Worm (Caenorhabditis elegans) whole organism, late embryonic: ENCODE results near the gene Y43F4A.4.

Experiments
- F13H6.1 ChIP-seq: sonication (generic microtip); optimal IDR thresholded peaks from 2 replicates; lab custom pipeline; 2016; ENCODE audit warnings: missing genetic modification characterization, missing compliant biosample characterization
- K02D7.2 ChIP-seq: sonication (generic microtip); optimal IDR thresholded peaks from 2 replicates; lab custom pipeline; 2017; ENCODE audit warnings: mild to moderate bottlenecking, missing genetic modification characterization, missing compliant biosample characterization
- T23F11.4 ChIP-seq: fragments of 200-800 bp; sonication (Bioruptor generic); optimal IDR thresholded peaks from 2 replicates; lab custom pipeline; 2018; ENCODE audit warnings: mild to moderate bottlenecking, missing genetic modification characterization, missing compliant biosample characterization
- Y22D7AL.16 ChIP-seq: sonication (generic microtip); optimal IDR thresholded peaks from 2 replicates; lab custom pipeline; 2016; ENCODE audit warnings: missing genetic modification characterization, missing compliant biosample characterization
- ahr-1 ChIP-seq: sonication (generic microtip); optimal IDR thresholded peaks from 2 replicates; lab custom pipeline; 2016; ENCODE audit warnings: missing genetic modification characterization, missing compliant biosample characterization
- ceh-19 ChIP-seq: fragments of 200-800 bp; sonication (Bioruptor generic); optimal IDR thresholded peaks from 2 replicates; lab custom pipeline; 2018; ENCODE audit warnings: mild to moderate bottlenecking, missing genetic modification characterization, missing compliant biosample characterization
- ceh-2 ChIP-seq: sonication (generic microtip); optimal IDR thresholded peaks from 2 replicates; lab custom pipeline; 2016; ENCODE audit warnings: missing genotype, missing genetic modification characterization, missing compliant biosample characterization
- ceh-22 ChIP-seq: sonication (generic microtip); optimal IDR thresholded peaks from 2 replicates; lab custom pipeline; 2017; ENCODE audit warnings: missing biosample characterization, missing genetic modification characterization
- ceh-24 ChIP-seq: sonication (generic microtip); optimal IDR thresholded peaks from 2 replicates; lab custom pipeline; 2016; ENCODE audit warnings: mild to moderate bottlenecking, missing genetic modification characterization, missing compliant biosample characterization
- ceh-30 ChIP-seq: fragments of 150-350 bp; optimal IDR thresholded peaks from 2 replicates; lab custom pipeline; 2014; ENCODE audit warnings: missing biosample characterization, missing genetic modification characterization
- ceh-31 ChIP-seq: sonication (generic microtip); optimal IDR thresholded peaks from 2 replicates; lab custom pipeline; 2016; ENCODE audit warnings: missing genetic modification characterization, missing compliant biosample characterization
- ceh-34 ChIP-seq: sonication (generic microtip); optimal IDR thresholded peaks from 2 replicates; lab custom pipeline; 2016; ENCODE audit warnings: mild to moderate bottlenecking, missing genetic modification characterization, missing compliant biosample characterization
- che-1 ChIP-seq: sonication (generic microtip); optimal IDR thresholded peaks from 2 replicates; lab custom pipeline; 2016; ENCODE audit warnings: mild to moderate bottlenecking, missing genetic modification characterization, missing compliant biosample characterization
- dmd-4 ChIP-seq: sonication (generic microtip); optimal IDR thresholded peaks from 2 replicates; lab custom pipeline; 2016; ENCODE audit warnings: borderline replicate concordance, missing genetic modification characterization, missing compliant biosample characterization
- dve-1 ChIP-seq: sonication (generic microtip); optimal IDR thresholded peaks from 2 replicates; lab custom pipeline; 2017; ENCODE audit warnings: antibody characterized with exemption, mild to moderate bottlenecking, missing genetic modification characterization, missing compliant biosample characterization
- elt-4 ChIP-seq: sonication (generic microtip); optimal IDR thresholded peaks from 2 replicates; lab custom pipeline; 2016; ENCODE audit warnings: missing genetic modification characterization, missing compliant biosample characterization
- fax-1 ChIP-seq: sonication (generic microtip); optimal IDR thresholded peaks from 2 replicates; lab custom pipeline; 2016; ENCODE audit warnings: missing genotype, missing genetic modification characterization, missing compliant biosample characterization
- fkh-10 ChIP-seq: fragments of 150-350 bp; optimal IDR thresholded peaks from 2 replicates; lab custom pipeline; 2014; ENCODE audit warnings: missing biosample characterization, missing genetic modification reagents, missing genetic modification characterization
- fkh-6 ChIP-seq: sonication (generic microtip); optimal IDR thresholded peaks from 2 replicates; lab custom pipeline; 2016; ENCODE audit warnings: missing genetic modification characterization, missing compliant biosample characterization
- gmeb-2 ChIP-seq: sonication (generic microtip); optimal IDR thresholded peaks from 2 replicates; lab custom pipeline; 2016; ENCODE audit warnings: missing genetic modification characterization, inconsistent platforms, missing compliant biosample characterization
- hlh-13 ChIP-seq: fragments of 200-800 bp; sonication (Bioruptor generic); optimal IDR thresholded peaks from 2 replicates; lab custom pipeline; 2018; ENCODE audit warnings: mild to moderate bottlenecking, missing genetic modification characterization, missing compliant biosample characterization
- hlh-6 ChIP-seq: sonication (generic microtip); optimal IDR thresholded peaks from 2 replicates; lab custom pipeline; 2016; ENCODE audit warnings: missing genotype, missing genetic modification characterization, missing compliant biosample characterization
- hlh-8 ChIP-seq: sonication (generic microtip); optimal IDR thresholded peaks from 2 replicates; lab custom pipeline; 2016; ENCODE audit warnings: missing genotype, missing genetic modification characterization, missing compliant biosample characterization
- lim-6 ChIP-seq: sonication (generic microtip); optimal IDR thresholded peaks from 2 replicates; lab custom pipeline; 2016; ENCODE audit warnings: missing genetic modification characterization, missing compliant biosample characterization
- madf-2 ChIP-seq: sonication (generic microtip); optimal IDR thresholded peaks from 2 replicates; lab custom pipeline; 2017; ENCODE audit warnings: missing genetic modification characterization, missing compliant biosample characterization
- nfya-1 ChIP-seq: sonication (generic microtip); optimal IDR thresholded peaks from 2 replicates; lab custom pipeline; 2017; ENCODE audit warnings: missing genetic modification characterization, mild to moderate bottlenecking, missing compliant biosample characterization, antibody characterized with exemption, moderate library complexity
- nhr-11 ChIP-seq: fragments of 150-350 bp; optimal IDR thresholded peaks from 2 replicates; lab custom pipeline; 2014; ENCODE audit warnings: missing biosample characterization, missing genetic modification characterization
- npax-4 ChIP-seq: sonication (generic microtip); optimal IDR thresholded peaks from 2 replicates; lab custom pipeline; 2016; ENCODE audit warnings: missing genetic modification characterization, missing compliant biosample characterization
- odd-2 ChIP-seq: sonication (generic microtip); optimal IDR thresholded peaks from 2 replicates; lab custom pipeline; 2017; ENCODE audit warnings: antibody characterized with exemption, mild to moderate bottlenecking, missing genetic modification characterization, missing compliant biosample characterization
- pag-3 ChIP-seq: sonication (generic microtip); optimal IDR thresholded peaks from 2 replicates; lab custom pipeline; 2016; ENCODE audit warnings: missing compliant biosample characterization, missing genetic modification characterization, borderline replicate concordance
- pha-2 ChIP-seq: sonication (generic microtip); optimal IDR thresholded peaks from 2 replicates; lab custom pipeline; 2017; ENCODE audit warnings: mild to moderate bottlenecking, missing genetic modification characterization, missing compliant biosample characterization
- pqm-1 ChIP-seq: sonication (generic microtip); optimal IDR thresholded peaks from 2 replicates; lab custom pipeline; 2016; ENCODE audit warnings: missing genetic modification characterization, missing compliant biosample characterization
- pros-1 ChIP-seq: fragments of 150-350 bp; optimal IDR thresholded peaks from 2 replicates; lab custom pipeline; 2014; ENCODE audit warnings: missing biosample characterization, missing genetic modification reagents, missing genetic modification characterization
- ref-2 ChIP-seq: sonication (generic microtip); optimal IDR thresholded peaks from 2 replicates; lab custom pipeline; 2016; ENCODE audit warnings: missing genetic modification characterization, missing compliant biosample characterization
- sox-4 ChIP-seq: sonication (generic microtip); optimal IDR thresholded peaks from 2 replicates; lab custom pipeline; 2017; ENCODE audit warnings: mild to moderate bottlenecking, missing genetic modification characterization, inconsistent platforms, missing compliant biosample characterization
- syd-9 ChIP-seq: sonication (generic microtip); optimal IDR thresholded peaks from 2 replicates; lab custom pipeline; 2016; ENCODE audit warnings: mild to moderate bottlenecking, missing genetic modification characterization, moderate library complexity, missing compliant biosample characterization
- ttx-3 ChIP-seq: sonication (generic microtip); optimal IDR thresholded peaks from 2 replicates; lab custom pipeline; 2016; ENCODE audit warnings: missing genetic modification reagents, missing genetic modification characterization, missing compliant biosample characterization
- unc-3 ChIP-seq, 2 experiments: fragments of 200-800 bp in 1 of 2; sonication (Bioruptor generic) in 1 of 2; sonication (generic microtip) in 1 of 2; conservative IDR thresholded peaks in 1 of 2; optimal IDR thresholded peaks in 1 of 2; 2 replicates each; pipeline versions ENCODE4 v1.3.6 to Lab custom; 2016 to 2022; ENCODE audit warnings: missing compliant biosample characterization in 2 of 2, missing genetic modification characterization in 2 of 2, missing genetic modification reagents in 1 of 2
- unc-42 ChIP-seq: sonication (generic microtip); optimal IDR thresholded peaks from 2 replicates; lab custom pipeline; 2016; ENCODE audit warnings: missing genotype, missing genetic modification characterization, missing compliant biosample characterization
- unc-55 ChIP-seq: sonication (generic microtip); optimal IDR thresholded peaks from 2 replicates; lab custom pipeline; 2017; ENCODE audit warnings: missing biosample characterization, missing genetic modification reagents, missing genetic modification characterization
- unc-86 ChIP-seq: sonication (generic microtip); optimal IDR thresholded peaks from 2 replicates; lab custom pipeline; 2016; ENCODE audit warnings: missing genetic modification characterization, missing compliant biosample characterization
- zip-5 ChIP-seq: sonication (generic microtip); optimal IDR thresholded peaks from 2 replicates; lab custom pipeline; 2016; ENCODE audit warnings: missing genetic modification characterization, missing compliant biosample characterization

Gene Y43F4A.4

DNA sequence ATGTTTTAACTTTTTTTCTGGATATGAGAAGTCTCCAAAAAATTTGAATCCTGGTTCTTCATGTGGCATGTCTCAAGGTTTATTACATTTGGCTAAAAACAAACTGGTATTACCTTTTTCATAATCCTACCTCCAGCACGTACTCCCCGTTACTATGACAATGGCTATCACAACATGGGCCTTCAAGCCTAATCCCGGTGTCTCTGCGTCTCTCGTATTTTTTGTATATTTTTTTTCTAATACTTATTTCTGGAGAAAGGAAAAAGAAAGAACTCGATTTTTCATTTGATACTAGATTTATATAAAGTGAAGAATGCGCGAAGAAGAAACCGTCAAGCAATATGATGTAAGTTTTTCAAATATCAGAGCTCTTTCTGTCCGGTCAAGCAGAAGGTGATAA is 884 bp downstream of the Y43F4A.4 start, which contains the start of gene anoh-1:
anoh-1 (plus strand) TSS at position 301 of the 400 bp plus-strand sequence.
- TF ChIP-seq unc-42 (tag; lab: Kevin White, UChicago) = no peak
- no peak for TF ChIP-seq syd-9 (tag; lab: Kevin White, UChicago)
- no peak for TF ChIP-seq odd-2 (tag; lab: Kevin White, UChicago)
- no peak for TF ChIP-seq ceh-2
- no peak for TF ChIP-seq F13H6.1 (tag; lab: Kevin White, UChicago)
- no peak for TF ChIP-seq Y22D7AL.16 (tag; lab: Kevin White, UChicago)
- TF ChIP-seq pros-1 (tag; lab: Kevin White, UChicago) = no peak
- no peak for TF ChIP-seq fax-1 (tag; lab: Kevin White, UChicago)
- TF ChIP-seq ceh-30 = no peak
- TF ChIP-seq npax-4 (tag; lab: Kevin White, UChicago) = no peak
- no peak for TF ChIP-seq che-1 (tag; lab: Kevin White, UChicago)
- TF ChIP-seq ahr-1 (tag; lab: Kevin White, UChicago) = no peak
- TF ChIP-seq sox-4 (tag; lab: Kevin White, UChicago) = no peak
- TF ChIP-seq pag-3 (tag; lab: Kevin White, UChicago) = no peak

DNA sequence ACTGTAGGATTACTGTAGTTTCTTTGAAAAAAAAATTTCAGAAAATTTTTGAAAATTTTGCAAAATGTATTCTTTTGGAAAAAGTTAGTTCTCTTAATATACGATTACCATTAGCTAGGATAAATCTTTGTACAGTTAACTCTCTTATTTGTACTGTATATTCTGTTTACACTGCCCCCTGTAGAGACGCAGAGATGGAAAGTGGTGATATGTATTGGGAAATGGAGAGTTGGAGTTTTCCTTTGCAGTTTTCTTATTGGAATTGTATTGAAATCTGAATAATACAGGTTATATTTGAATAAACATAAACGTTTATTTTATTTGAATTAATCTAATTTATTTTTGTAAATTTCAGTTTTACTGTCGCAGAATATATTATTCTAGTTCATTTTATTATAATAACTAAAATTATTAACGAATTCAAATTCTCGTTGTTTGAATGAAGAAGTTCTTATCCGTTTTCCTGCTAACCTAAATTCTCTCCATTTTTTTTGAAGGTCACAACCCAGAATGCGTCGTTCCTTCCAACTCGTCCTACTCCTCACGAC is 8.9 kb downstream of the Y43F4A.4 start, which contains the start of gene F56A8.9:
F56A8.9 (plus strand) TSS at position 498 of the 548 bp plus-strand sequence.
- TF ChIP-seq unc-86 (no peak), npax-4 (tag; lab: Kevin White, UChicago) (no peak), ceh-24 (tag; lab: Kevin White, UChicago) (no peak), dve-1 (tag; lab: Kevin White, UChicago) (no peak), ahr-1 (tag; lab: Kevin White, UChicago) (no peak), madf-2 (tag; lab: Kevin White, UChicago) (no peak), pros-1 (tag; lab: Kevin White, UChicago) (no peak), ceh-2 (no peak), hlh-6 (tag; lab: Kevin White, UChicago) (no peak)

DNA sequence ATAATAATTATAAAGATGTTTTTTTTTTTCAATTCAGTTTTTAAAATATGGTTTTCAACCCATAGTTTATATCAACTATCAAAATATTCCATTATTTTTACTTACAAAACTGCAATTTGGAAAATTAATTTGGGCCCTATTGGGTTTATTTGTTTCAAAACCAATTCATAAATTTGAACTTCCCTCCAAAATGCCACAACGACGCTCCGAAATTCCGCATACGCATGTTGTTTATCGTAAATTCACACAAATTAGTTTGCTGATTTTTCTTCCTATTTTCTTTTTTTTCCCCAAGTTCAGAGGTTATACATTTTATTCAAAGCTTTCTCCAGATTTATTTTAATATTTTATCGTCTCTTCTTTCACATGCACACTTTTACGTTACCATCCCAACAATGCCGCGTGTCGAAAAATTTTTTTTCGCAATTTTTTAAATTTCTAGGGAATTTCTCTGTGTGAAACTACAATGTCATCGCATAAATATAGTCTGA is 11.1 kb downstream of the Y43F4A.4 start, which contains the start of gene F56A8.3:
F56A8.3 (plus strand) TSS at position 441 of the 491 bp plus-strand sequence.
- TF ChIP-seq hlh-8 (no peak), unc-55 (GFP tag; lab: Kevin White, UChicago) (no peak), dmd-4 (tag; lab: Kevin White, UChicago) (no peak), nfya-1 (peak; percentile 30), T23F11.4 (GFP tag; lab: Kevin White, UChicago) (no peak), pha-2 (tag; lab: Kevin White, UChicago) (no peak), K02D7.2 (tag; lab: Kevin White, UChicago) (peak; percentile 8), nhr-11 (tag; lab: Kevin White, UChicago) (no peak), zip-5 (tag; lab: Kevin White, UChicago) (no peak), odd-2 (tag; lab: Kevin White, UChicago) (no peak), sox-4 (tag; lab: Kevin White, UChicago) (no peak), lim-6 (tag; lab: Kevin White, UChicago) (no peak)

DNA sequence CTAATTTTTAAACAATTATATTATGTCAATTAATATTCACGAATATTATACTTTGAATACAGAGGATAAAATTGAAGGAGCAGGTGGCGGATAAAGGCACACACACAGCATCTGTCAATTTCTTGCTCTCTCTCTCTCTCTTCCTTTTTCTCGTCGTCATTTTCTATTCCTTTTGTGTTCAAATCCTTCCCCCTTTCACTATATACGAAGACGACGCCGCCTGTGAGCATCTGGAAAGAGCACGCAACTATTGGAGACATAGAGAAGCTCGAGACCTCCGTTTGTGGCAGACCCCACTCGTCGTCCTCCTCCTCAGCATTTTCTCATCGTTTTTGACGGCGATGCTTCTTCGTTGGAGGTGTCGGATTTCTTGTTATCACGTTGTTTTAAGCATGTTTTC is 12.8 kb downstream of the Y43F4A.4 start:
- TF ChIP-seq ceh-31 (tag; lab: Kevin White, UChicago) (peak; percentile 71), ceh-19 (peak; percentile 63), unc-3 (GFP tag; conservative IDR thresholded peaks at IDR 0.05; lab: Robert Waterston, UW) (no peak), unc-3 (tag; optimal IDR thresholded peaks at IDR 0.05; lab: Kevin White, UChicago) (no peak), nfya-1 (peak; percentile 41), ttx-3 (tag; lab: Kevin White, UChicago) (no peak), ref-2 (tag; lab: Kevin White, UChicago) (peak; percentile 51), pag-3 (tag; lab: Kevin White, UChicago) (no peak), elt-4 (tag; lab: Kevin White, UChicago) (no peak), ahr-1 (tag; lab: Kevin White, UChicago) (no peak), nhr-11 (tag; lab: Kevin White, UChicago) (no peak), unc-42 (tag; lab: Kevin White, UChicago) (peak; percentile 65), hlh-13 (GFP tag; lab: Kevin White, UChicago) (no peak), hlh-6 (tag; lab: Kevin White, UChicago) (no peak), Y22D7AL.16 (tag; lab: Kevin White, UChicago) (no peak), fkh-10 (GFP tag; lab: Kevin White, UChicago) (no peak), unc-55 (GFP tag; lab: Kevin White, UChicago) (peak; percentile 1), che-1 (tag; lab: Kevin White, UChicago) (no peak), ceh-22 (tag; lab: Kevin White, UChicago) (no peak), ceh-34 (tag; lab: Kevin White, UChicago) (peak; percentile 67), unc-86 (no peak), ceh-30 (no peak), gmeb-2 (tag; lab: Kevin White, UChicago) (no peak), fkh-6 (tag; lab: Kevin White, UChicago) (no peak), dmd-4 (tag; lab: Kevin White, UChicago) (no peak), T23F11.4 (GFP tag; lab: Kevin White, UChicago) (no peak), sox-4 (tag; lab: Kevin White, UChicago) (no peak), pqm-1 (tag; lab: Kevin White, UChicago) (no peak), ceh-2 (no peak)
